Worm (Caenorhabditis elegans) whole organism, young adult: ENCODE data around the gene tab-1.
A peak's percentile ranks its signal among the peaks of the same experiment; 100 is the strongest.

ENCODE experiments used
- B0019.2 ChIP-seq: fragments of 200-800 bp; sonication (Bioruptor generic); conservative IDR thresholded peaks from 2 replicates; pipeline ENCODE4 v1.3.6; 2022; ENCODE audit warnings: missing genetic modification reagents, missing genetic modification characterization, missing compliant biosample characterization
- B0035.1 ChIP-seq: sonication (generic microtip); optimal IDR thresholded peaks from 2 replicates; lab custom pipeline; 2016; ENCODE audit warnings: missing genetic modification characterization, mild to moderate bottlenecking, missing compliant biosample characterization, missing genotype, missing genetic modification reagents
- B0261.1 ChIP-seq: sonication (generic microtip); optimal IDR thresholded peaks from 2 replicates; lab custom pipeline; 2016; ENCODE audit warnings: mild to moderate bottlenecking, missing genetic modification characterization, moderate library complexity, missing compliant biosample characterization
- B0336.3 ChIP-seq: fragments of 200-800 bp; sonication (Bioruptor generic); IDR thresholded peaks from 2 replicates; pipeline ENCODE4 v1.3.6; 2022; ENCODE audit warnings: missing genetic modification characterization, missing compliant biosample characterization
- F52B5.7 ChIP-seq: sonication (generic microtip); optimal IDR thresholded peaks from 2 replicates; lab custom pipeline; 2016; ENCODE audit warnings: mild to moderate bottlenecking, missing genetic modification characterization, missing compliant biosample characterization
- Y67H2A.10 ChIP-seq: fragments of 200-800 bp; sonication (Bioruptor generic); conservative IDR thresholded peaks from 2 replicates; pipeline ENCODE4 v1.3.6; 2022; ENCODE audit warnings: missing genetic modification reagents, missing genetic modification characterization, missing compliant biosample characterization
- aptf-3 ChIP-seq: fragments of 200-800 bp; sonication (Bioruptor generic); IDR thresholded peaks from 2 replicates; pipeline ENCODE4 v1.3.6; 2022; ENCODE audit warnings: missing genetic modification characterization, missing compliant biosample characterization
- attf-3 ChIP-seq: fragments of 200-800 bp; sonication (Bioruptor generic); conservative IDR thresholded peaks from 2 replicates; pipeline ENCODE4 v1.3.6; 2022; ENCODE audit warnings: missing genetic modification reagents, missing genetic modification characterization, missing compliant biosample characterization
- attf-5 ChIP-seq: fragments of 200-800 bp; sonication (Bioruptor generic); optimal IDR thresholded peaks from 2 replicates; lab custom pipeline; 2018; ENCODE audit warnings: mild to moderate bottlenecking, missing genetic modification characterization, missing compliant biosample characterization
- cebp-1 ChIP-seq, 2 experiments: fragments of 200-800 bp in 1 of 2; sonication (Bioruptor generic) in 1 of 2; sonication (generic microtip) in 1 of 2; IDR thresholded peaks in 1 of 2; optimal IDR thresholded peaks in 1 of 2; 2 replicates each; pipeline versions ENCODE4 v1.3.6 to Lab custom; 2017 to 2022; ENCODE audit warnings: missing compliant biosample characterization in 2 of 2, missing genetic modification characterization in 2 of 2, mild to moderate bottlenecking in 1 of 2, missing genetic modification reagents in 1 of 2, moderate library complexity in 1 of 2
- cebp-2 ChIP-seq: fragments of 200-800 bp; sonication (Bioruptor generic); IDR thresholded peaks from 2 replicates; pipeline ENCODE4 v1.3.6; 2022; ENCODE audit warnings: missing genetic modification characterization, missing compliant biosample characterization
- dox-1 ChIP-seq: fragments of 200-800 bp; sonication (Bioruptor generic); IDR thresholded peaks from 2 replicates; pipeline ENCODE4 v1.3.6; 2022; ENCODE audit warnings: missing genetic modification reagents, missing genetic modification characterization, missing compliant biosample characterization
- efl-1 ChIP-seq: fragments of 150-350 bp; optimal IDR thresholded peaks from 2 replicates; lab custom pipeline; 2014; ENCODE audit warnings: missing biosample characterization, missing genetic modification reagents, missing genetic modification characterization
- gei-17 ChIP-seq: fragments of 200-800 bp; sonication (Bioruptor generic); optimal IDR thresholded peaks from 2 replicates; lab custom pipeline; 2018; ENCODE audit warnings: mild to moderate bottlenecking, missing genetic modification characterization, missing compliant biosample characterization
- hmg-1.2 ChIP-seq: fragments of 200-800 bp; sonication (Bioruptor generic); IDR thresholded peaks from 2 replicates; pipeline ENCODE4 v1.3.6; 2022; ENCODE audit warnings: missing genetic modification reagents, missing genetic modification characterization, missing compliant biosample characterization
- hmg-20 ChIP-seq: fragments of 200-800 bp; sonication (Bioruptor generic); IDR thresholded peaks from 2 replicates; pipeline ENCODE4 v1.3.6; 2022; ENCODE audit warnings: missing genetic modification reagents, missing genetic modification characterization, missing compliant biosample characterization
- lin-26 ChIP-seq: fragments of 200-800 bp; sonication (Bioruptor generic); IDR thresholded peaks from 2 replicates; pipeline ENCODE4 v1.3.6; 2022; ENCODE audit warnings: missing genetic modification reagents, missing genetic modification characterization, missing compliant biosample characterization
- lin-35 ChIP-seq, 3 experiments: fragments of 150-350 bp in 2 of 3; sonication (generic microtip) in 1 of 3; optimal IDR thresholded peaks; 2 replicates each; lab custom pipeline; 2014 to 2018; ENCODE audit warnings: missing biosample characterization in 3 of 3, missing genetic modification characterization in 3 of 3, missing genetic modification reagents in 3 of 3
- lin-40 ChIP-seq: sonication (generic microtip); optimal IDR thresholded peaks from 2 replicates; lab custom pipeline; 2016; ENCODE audit warnings: missing genetic modification characterization, mild to moderate bottlenecking, missing compliant biosample characterization, missing genotype, missing genetic modification reagents
- mcd-1 ChIP-seq: fragments of 200-800 bp; sonication (Bioruptor generic); IDR thresholded peaks from 2 replicates; pipeline ENCODE4 v1.3.6; 2022; ENCODE audit warnings: missing genetic modification reagents, missing genetic modification characterization, missing compliant biosample characterization
- nhr-120 ChIP-seq: fragments of 200-800 bp; sonication (Bioruptor generic); IDR thresholded peaks from 2 replicates; pipeline ENCODE4 v1.3.6; 2022; ENCODE audit warnings: missing genetic modification characterization, missing compliant biosample characterization
- nhr-80 ChIP-seq: sonication (generic microtip); optimal IDR thresholded peaks from 2 replicates; lab custom pipeline; 2016; ENCODE audit warnings: missing genetic modification characterization, missing compliant biosample characterization
- nhr-90 ChIP-seq: sonication (generic microtip); optimal IDR thresholded peaks from 2 replicates; lab custom pipeline; 2016; ENCODE audit warnings: missing genotype, mild to moderate bottlenecking, missing genetic modification characterization, missing compliant biosample characterization
- pbrm-1 ChIP-seq: fragments of 200-800 bp; sonication (Bioruptor generic); IDR thresholded peaks from 2 replicates; pipeline ENCODE4 v1.3.6; 2022; ENCODE audit warnings: missing genetic modification reagents, missing genetic modification characterization, missing compliant biosample characterization
- pha-4 ChIP-seq: fragments of 150-350 bp; sonication (generic microtip); optimal IDR thresholded peaks from 2 replicates; lab custom pipeline; 2014; ENCODE audit warnings: missing biosample characterization, missing genetic modification reagents, missing genetic modification characterization
- rpc-1 ChIP-seq, 2 experiments: fragments of 150-350 bp in 1 of 2; sonication (generic microtip) in 1 of 2; optimal IDR thresholded peaks; 2 replicates each; lab custom pipeline; 2014 to 2018; ENCODE audit warnings: missing biosample characterization in 1 of 2, missing genetic modification characterization in 1 of 2, missing genetic modification reagents in 1 of 2, missing genotype in 1 of 2
- somi-1 ChIP-seq: fragments of 200-800 bp; sonication (Bioruptor generic); optimal IDR thresholded peaks from 2 replicates; lab custom pipeline; 2018; ENCODE audit warnings: mild to moderate bottlenecking, missing genetic modification characterization, missing compliant biosample characterization
- tbp1 ChIP-seq: fragments of 200-800 bp; sonication (Bioruptor generic); optimal IDR thresholded peaks from 2 replicates; lab custom pipeline; 2018; ENCODE audit warnings: mild to moderate bottlenecking, missing genetic modification characterization, missing compliant biosample characterization
- unc-130 ChIP-seq: sonication (generic microtip); optimal IDR thresholded peaks from 2 replicates; lab custom pipeline; 2016; ENCODE audit warnings: missing genetic modification reagents, missing genetic modification characterization, missing compliant biosample characterization
- unc-62 ChIP-seq: fragments of 150-350 bp; optimal IDR thresholded peaks from 2 replicates; lab custom pipeline; 2014; ENCODE audit warnings: missing biosample characterization, missing genetic modification reagents, missing genetic modification characterization

tab-1 gene

ce11 chrII:6782738-6783163, 20.4 kb upstream of the tab-1 start (continued):
- 0 out of 2 replicates have a peak, but pooled peaks have one; percentile 44 for TF ChIP-seq lin-26 (GFP tag; lab: Robert Waterston, UW)
- TF ChIP-seq attf-3: peak; percentile 34; the same call in 1 of the 2 replicates
- peak; percentile 92 for TF ChIP-seq attf-5 (GFP tag; lab: Kevin White, UChicago)
- TF ChIP-seq tbp1 (GFP tag; lab: Kevin White, UChicago): peak; percentile 26
- TF ChIP-seq Y67H2A.10 (GFP tag; lab: Robert Waterston, UW): 0 out of 2 replicates have a peak, but pooled peaks have one; percentile 58
- peak; percentile 41 for TF ChIP-seq B0336.3 (GFP tag; lab: Robert Waterston, UW)
- TF ChIP-seq B0261.1: no peak
- no peak for TF ChIP-seq pha-4 (tag; lab: Kevin White, UChicago)
- TF ChIP-seq cebp-2: 0 out of 2 replicates have a peak, but pooled peaks have one; percentile 15
- TF ChIP-seq B0019.2: no peak
- peak; percentile 23 for TF ChIP-seq lin-40
- TF ChIP-seq gei-17 (GFP tag; lab: Kevin White, UChicago): peak; percentile 14
- peak; percentile 55; the same call in 1 of the 2 replicates for TF ChIP-seq dox-1 (GFP tag; lab: Robert Waterston, UW)
- TF ChIP-seq nhr-80 (tag; lab: Kevin White, UChicago): peak; percentile 58
- peak; percentile 45 for TF ChIP-seq hmg-1.2 (GFP tag; lab: Robert Waterston, UW)
- TF ChIP-seq somi-1 (GFP tag; lab: Kevin White, UChicago): peak; percentile 52
- TF ChIP-seq lin-35 (GFP tag; optimal IDR thresholded peaks at IDR 0.05; lab: Kevin White, UChicago): peak in 1 of 3 experiments; percentile 41
- 0 out of 2 replicates have a peak, but pooled peaks have one; percentile 33 for TF ChIP-seq pbrm-1 (GFP tag; lab: Robert Waterston, UW)
- TF ChIP-seq, all 124 proteins: peak for 24

ce11 chrII:6783377-6783829, 19.7 kb upstream of the tab-1 start, which contains the start of gene gldi-2:
gldi-2 (plus strand) TSS chrII:6783427.
- TF ChIP-seq cebp-1 (GFP tag; IDR thresholded peaks at IDR 0.05; lab: Robert Waterston, UW): peak; percentile 56; the same call in 1 of the 2 replicates
- peak; percentile 86 for TF ChIP-seq cebp-1 (tag; optimal IDR thresholded peaks at IDR 0.05; lab: Kevin White, UChicago)
- no peak for TF ChIP-seq efl-1 (GFP tag; lab: Kevin White, UChicago)

DNA sequence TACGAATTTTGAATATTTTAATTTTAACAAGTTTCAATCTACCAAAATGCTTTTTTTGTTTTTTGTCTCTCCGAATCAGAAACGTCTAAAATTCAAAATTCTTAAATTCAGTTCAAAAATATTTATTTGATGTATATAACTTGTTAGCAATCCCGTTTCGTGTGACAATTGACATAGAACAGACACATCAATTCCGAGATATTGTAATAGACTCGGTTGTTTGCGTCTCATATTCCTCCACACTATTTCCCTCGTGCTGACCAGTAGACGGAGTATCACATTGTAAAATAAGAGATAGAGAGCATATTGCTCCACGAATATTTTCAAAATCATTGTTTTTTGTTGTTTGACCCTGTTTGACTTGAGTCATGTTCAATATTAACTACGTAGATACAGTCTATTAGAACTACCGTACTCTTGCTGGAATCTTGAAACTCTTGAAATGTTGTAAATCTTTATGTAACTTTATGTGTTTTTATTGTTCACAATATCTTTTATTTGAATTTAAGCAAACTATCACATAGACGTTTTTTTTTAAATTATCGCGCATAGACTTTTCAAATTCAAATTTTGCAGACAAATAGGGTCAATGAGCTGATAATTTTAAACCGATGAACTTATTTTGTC, 14.3 kb upstream of the tab-1 start, which contains the start of gene T13C2.3:
T13C2.3 (plus strand) TSS at position 577 of the 627 bp plus-strand sequence.
- TF ChIP-seq hmg-1.2 (GFP tag; lab: Robert Waterston, UW) (peak; percentile 34), nhr-80 (tag; lab: Kevin White, UChicago) (no peak)

DNA sequence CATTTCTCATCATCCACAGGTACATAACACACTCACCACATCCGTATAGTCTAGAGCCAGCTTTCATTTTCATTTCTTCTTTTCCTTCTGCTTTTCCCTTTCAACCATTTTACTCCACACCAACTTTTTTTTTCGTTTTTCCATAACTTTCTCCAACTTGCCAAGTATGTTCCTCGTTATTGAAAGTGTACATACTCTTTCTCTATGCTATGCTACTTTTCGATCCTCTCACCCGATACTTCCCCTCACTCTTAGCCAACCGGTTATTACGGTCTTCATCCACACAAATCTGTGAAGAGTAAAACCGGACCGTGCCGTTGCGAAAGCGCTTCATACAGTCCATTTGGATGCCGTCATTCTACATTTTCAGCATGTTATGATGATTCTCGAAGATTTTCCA, 11.2 kb upstream of the tab-1 start, which contains the start of gene T13C2.2:
T13C2.2 (plus strand) TSS at position 301 of the 400 bp plus-strand sequence.
- TF ChIP-seq Y67H2A.10 (GFP tag; lab: Robert Waterston, UW) (no peak), hmg-20 (GFP tag; lab: Robert Waterston, UW) (no peak), rpc-1 (optimal IDR thresholded peaks at IDR 0.05; lab: Kevin White, UChicago) (no peak), rpc-1 (tag; optimal IDR thresholded peaks at IDR 0.05; lab: Kevin White, UChicago) (no peak), unc-130 (GFP tag; lab: Kevin White, UChicago) (no peak), nhr-90 (tag; lab: Kevin White, UChicago) (no peak), aptf-3 (no peak), F52B5.7 (no peak), B0035.1 (tag; lab: Kevin White, UChicago) (no peak), unc-62 (no peak), nhr-120 (GFP tag; lab: Robert Waterston, UW) (no peak), mcd-1 (GFP tag; lab: Robert Waterston, UW) (no peak)
